Fruit fly (Drosophila melanogaster) whole organism, embryonic: Measurements from ENCODE around the gene Egfrap.

Experiments
- CG10267 ChIP-seq: fragments of 200-800 bp; sonication (Bioruptor generic); optimal IDR thresholded peaks from 2 replicates; lab custom pipeline; 2018; ENCODE audit warnings: missing biosample characterization, mild to moderate bottlenecking, missing genetic modification characterization, moderate library complexity
- CG10654 ChIP-seq: fragments of 200-800 bp; sonication (Bioruptor generic); optimal IDR thresholded peaks from 2 replicates; lab custom pipeline; 2016; ENCODE audit warnings: missing biosample characterization, missing genetic modification characterization
- CG10959 ChIP-seq: fragments of 200-800 bp; sonication (Bioruptor generic); IDR thresholded peaks from 2 replicates; pipeline ENCODE4 v1.3.6; 2022; ENCODE audit warnings: missing biosample characterization, missing genetic modification characterization
- CG12236 ChIP-seq: fragments of 200-800 bp; sonication (Bioruptor generic); optimal IDR thresholded peaks from 2 replicates; lab custom pipeline; 2016; ENCODE audit warnings: missing biosample characterization, missing genetic modification characterization
- CG13775 ChIP-seq: fragments of 200-800 bp; sonication (Bioruptor generic); optimal IDR thresholded peaks from 3 replicates; lab custom pipeline; 2017; ENCODE audit warnings: missing biosample characterization, mild to moderate bottlenecking, missing genetic modification characterization
- CG14667 ChIP-seq: fragments of 200-800 bp; sonication (Bioruptor generic); IDR thresholded peaks from 2 replicates; pipeline ENCODE4 v1.3.6; 2022; ENCODE audit warnings: missing biosample characterization, missing genetic modification characterization
- CG15011 ChIP-seq: fragments of 200-800 bp; sonication (Bioruptor generic); optimal IDR thresholded peaks from 3 replicates; lab custom pipeline; 2018; ENCODE audit warnings: missing biosample characterization, mild to moderate bottlenecking, missing genetic modification characterization
- CG17186 ChIP-seq: fragments of 200-800 bp; sonication (Bioruptor generic); optimal IDR thresholded peaks from 3 replicates; lab custom pipeline; 2017; ENCODE audit warnings: missing biosample characterization, missing genetic modification reagents, missing genetic modification characterization
- CG17328 ChIP-seq: fragments of 200-800 bp; sonication (Bioruptor generic); IDR thresholded peaks from 2 replicates; pipeline ENCODE4 v1.3.6; 2022; ENCODE audit warnings: missing biosample characterization, missing genetic modification characterization
- CG17912 ChIP-seq: fragments of 200-800 bp; sonication (Bioruptor generic); optimal IDR thresholded peaks from 2 replicates; lab custom pipeline; 2018; ENCODE audit warnings: missing biosample characterization, mild to moderate bottlenecking, missing genetic modification characterization
- CG18476 ChIP-seq: fragments of 200-800 bp; sonication (Bioruptor generic); optimal IDR thresholded peaks from 2 replicates; lab custom pipeline; 2016; ENCODE audit warnings: missing biosample characterization, mild to moderate bottlenecking, missing genetic modification characterization
- CG2678 ChIP-seq: fragments of 200-800 bp; sonication (Bioruptor generic); optimal IDR thresholded peaks from 3 replicates; lab custom pipeline; 2019; ENCODE audit warnings: missing biosample characterization, mild to moderate bottlenecking, missing genetic modification characterization, moderate library complexity
- CG32532 ChIP-seq: fragments of 200-800 bp; sonication (Bioruptor generic); IDR thresholded peaks from 2 replicates; pipeline ENCODE4 v1.3.6; 2022; ENCODE audit warnings: missing biosample characterization, missing genetic modification characterization
- CG32772 ChIP-seq: fragments of 200-800 bp; sonication (Bioruptor generic); IDR thresholded peaks from 2 replicates; pipeline ENCODE4 v1.3.6; 2022; ENCODE audit warnings: missing biosample characterization, missing genetic modification characterization
- CG34376 ChIP-seq: fragments of 200-800 bp; sonication (Bioruptor generic); optimal IDR thresholded peaks from 2 replicates; lab custom pipeline; 2018; ENCODE audit warnings: missing biosample characterization, mild to moderate bottlenecking, missing genetic modification characterization
- CG3838 ChIP-seq: fragments of 200-800 bp; sonication (Bioruptor generic); optimal IDR thresholded peaks from 3 replicates; lab custom pipeline; 2016; ENCODE audit warnings: missing biosample characterization, missing genetic modification characterization
- CG3847 ChIP-seq: fragments of 200-800 bp; sonication (Bioruptor generic); IDR thresholded peaks from 2 replicates; pipeline ENCODE4 v1.3.6; 2022; ENCODE audit warnings: missing biosample characterization, missing genetic modification characterization
- CG6175 ChIP-seq: fragments of 200-800 bp; sonication (Bioruptor generic); IDR thresholded peaks from 3 replicates; pipeline ENCODE4 v1.3.6; 2022; ENCODE audit warnings: missing biosample characterization, missing genetic modification characterization
- CG7271 ChIP-seq: fragments of 200-800 bp; sonication (Bioruptor generic); optimal IDR thresholded peaks from 2 replicates; lab custom pipeline; 2018; ENCODE audit warnings: missing biosample characterization, mild to moderate bottlenecking, missing genetic modification characterization, moderate library complexity
- CG7839 ChIP-seq: fragments of 200-800 bp; sonication (Bioruptor generic); optimal IDR thresholded peaks from 3 replicates; lab custom pipeline; 2018; ENCODE audit warnings: missing biosample characterization, mild to moderate bottlenecking, missing genetic modification characterization, moderate library complexity
- CG8944 ChIP-seq: fragments of 200-800 bp; sonication (Bioruptor generic); optimal IDR thresholded peaks from 3 replicates; lab custom pipeline; 2016; ENCODE audit warnings: missing biosample characterization, missing genetic modification characterization
- CTCF ChIP-seq: fragments of 200-800 bp; sonication (Bioruptor generic); optimal IDR thresholded peaks from 2 replicates; lab custom pipeline; 2017; ENCODE audit warnings: missing biosample characterization, mild to moderate bottlenecking, missing genetic modification characterization, moderate library complexity
- Gsc ChIP-seq: fragments of 200-800 bp; sonication (Bioruptor generic); IDR thresholded peaks from 2 replicates; pipeline ENCODE4 v1.3.6; 2022; ENCODE audit warnings: missing biosample characterization, missing genetic modification characterization
- Hr78 ChIP-seq, 2 experiments: fragments of 200-800 bp in 1 of 2; fragments of >200 bp in 1 of 2; sonication (Bioruptor generic) in 1 of 2; optimal IDR thresholded peaks; 2 replicates each; lab custom pipeline; 2017 to 2019; ENCODE audit warnings: missing biosample characterization in 2 of 2, missing genetic modification characterization in 2 of 2, mild to moderate bottlenecking in 1 of 2, moderate library complexity in 1 of 2
- Jarid2 ChIP-seq: fragments of 200-800 bp; sonication (Bioruptor generic); optimal IDR thresholded peaks from 3 replicates; lab custom pipeline; 2017; ENCODE audit warnings: mild to moderate bottlenecking, missing biosample characterization, missing genetic modification reagents, missing genetic modification characterization
- MESR4 ChIP-seq: fragments of 200-800 bp; sonication (Bioruptor generic); optimal IDR thresholded peaks from 2 replicates; lab custom pipeline; 2018; ENCODE audit warnings: missing biosample characterization, mild to moderate bottlenecking, missing genetic modification characterization, moderate library complexity
- Ptx1 ChIP-seq: fragments of 200-800 bp; sonication (Bioruptor generic); IDR thresholded peaks from 2 replicates; pipeline ENCODE4 v1.3.6; 2022; ENCODE audit warnings: missing biosample characterization, missing genetic modification characterization
- Sox102F ChIP-seq: fragments of 200-800 bp; sonication (Bioruptor generic); optimal IDR thresholded peaks from 2 replicates; lab custom pipeline; 2018; ENCODE audit warnings: missing biosample characterization, mild to moderate bottlenecking, missing genetic modification characterization, moderate library complexity
- Xrp1 ChIP-seq: fragments of 200-800 bp; sonication (Bioruptor generic); IDR thresholded peaks from 2 replicates; pipeline ENCODE4 v1.3.6; 2022; ENCODE audit warnings: missing biosample characterization, missing genetic modification characterization
- ab ChIP-seq: fragments of 200-800 bp; sonication (Bioruptor generic); optimal IDR thresholded peaks from 2 replicates; lab custom pipeline; 2016; ENCODE audit warnings: missing biosample characterization, missing genetic modification characterization
- bowl ChIP-seq: fragments of 200-800 bp; sonication (Bioruptor generic); IDR thresholded peaks from 2 replicates; pipeline ENCODE4 v1.3.6; 2022; ENCODE audit warnings: missing biosample characterization, missing genetic modification characterization
- cg ChIP-seq: fragments of 200-800 bp; sonication (Bioruptor generic); optimal IDR thresholded peaks from 3 replicates; lab custom pipeline; 2019; ENCODE audit warnings: missing biosample characterization, mild to moderate bottlenecking, missing genetic modification characterization, moderate library complexity
- dan ChIP-seq: fragments of 200-800 bp; sonication (Bioruptor generic); IDR thresholded peaks from 2 replicates; pipeline ENCODE4 v1.3.6; 2022; ENCODE audit warnings: missing biosample characterization, missing genetic modification characterization
- dimm ChIP-seq: fragments of 200-800 bp; sonication (Bioruptor generic); IDR thresholded peaks from 2 replicates; pipeline ENCODE4 v1.3.6; 2022; ENCODE audit warnings: missing biosample characterization, missing genetic modification characterization
- eve ChIP-seq, 2 experiments: fragments of >200 bp; optimal IDR thresholded peaks; 2 replicates each; lab custom pipeline; 2017; ENCODE audit warnings: missing biosample characterization in 2 of 2, missing genetic modification characterization in 2 of 2
- fd102C ChIP-seq: fragments of 200-800 bp; sonication (Bioruptor generic); optimal IDR thresholded peaks from 2 replicates; lab custom pipeline; 2018; ENCODE audit warnings: missing biosample characterization, mild to moderate bottlenecking, missing genetic modification characterization, moderate library complexity
- gt ChIP-seq: fragments of 200-800 bp; sonication (Bioruptor generic); IDR thresholded peaks from 2 replicates; pipeline ENCODE4 v1.3.6; 2022; ENCODE audit warnings: missing biosample characterization, missing genetic modification characterization
- insv ChIP-seq, 2 experiments: fragments of 200-800 bp; sonication (Bioruptor generic); optimal IDR thresholded peaks; 3 replicates each; lab custom pipeline; 2016 to 2018; ENCODE audit warnings: missing biosample characterization in 2 of 2, missing genetic modification characterization in 2 of 2
- inv ChIP-seq: fragments of 200-800 bp; sonication (Bioruptor generic); IDR thresholded peaks from 2 replicates; pipeline ENCODE4 v1.3.6; 2022; ENCODE audit warnings: missing biosample characterization, missing genetic modification characterization; ENCODE audit not compliant: partially characterized antibody
- jing ChIP-seq: fragments of 200-800 bp; sonication (Bioruptor generic); optimal IDR thresholded peaks from 2 replicates; lab custom pipeline; 2018; ENCODE audit warnings: missing biosample characterization, mild to moderate bottlenecking, missing genetic modification characterization
- lola ChIP-seq, 3 experiments: fragments of >200 bp in 2 of 3; fragments of 200-800 bp in 1 of 3; sonication (Bioruptor generic) in 1 of 3; optimal IDR thresholded peaks; 2 replicates each; lab custom pipeline; 2017 to 2019; ENCODE audit warnings: missing biosample characterization in 3 of 3, missing genetic modification characterization in 3 of 3, mild to moderate bottlenecking in 1 of 3, moderate library complexity in 1 of 3
- nau ChIP-seq: fragments of 200-800 bp; sonication (Bioruptor generic); optimal IDR thresholded peaks from 3 replicates; lab custom pipeline; 2017; ENCODE audit warnings: missing biosample characterization, mild to moderate bottlenecking, missing genetic modification characterization, missing genetic modification reagents
- nom ChIP-seq: fragments of 200-800 bp; sonication (Bioruptor generic); optimal IDR thresholded peaks from 2 replicates; lab custom pipeline; 2017; ENCODE audit warnings: missing biosample characterization, missing genetic modification characterization, mild to moderate bottlenecking, moderate library complexity, missing genetic modification reagents
- pita ChIP-seq: fragments of 200-800 bp; sonication (Bioruptor generic); optimal IDR thresholded peaks from 2 replicates; lab custom pipeline; 2017; ENCODE audit warnings: missing biosample characterization, mild to moderate bottlenecking, missing genetic modification characterization
- sens ChIP-seq: fragments of 200-800 bp; sonication (Bioruptor generic); peaks from one replicate; lab custom pipeline; 2016; ENCODE audit warnings: missing biosample characterization, missing genetic modification characterization
- so ChIP-seq: fragments of 200-800 bp; sonication (Bioruptor generic); IDR thresholded peaks from 3 replicates; pipeline ENCODE4 v1.3.6; 2022; ENCODE audit warnings: missing biosample characterization, missing genetic modification characterization
- tap ChIP-seq: fragments of 200-800 bp; optimal IDR thresholded peaks from 3 replicates; lab custom pipeline; 2019; ENCODE audit warnings: missing biosample characterization, mild to moderate bottlenecking, missing genetic modification characterization, moderate library complexity
- trem ChIP-seq: fragments of 200-800 bp; optimal IDR thresholded peaks from 3 replicates; lab custom pipeline; 2019; ENCODE audit warnings: missing biosample characterization, mild to moderate bottlenecking, missing genetic modification characterization, moderate library complexity
- wdn ChIP-seq: fragments of 200-800 bp; sonication (Bioruptor generic); IDR thresholded peaks from 2 replicates; pipeline ENCODE4 v1.3.6; 2022; ENCODE audit warnings: missing biosample characterization, missing genetic modification characterization
- wek ChIP-seq: fragments of 200-800 bp; sonication (Bioruptor generic); optimal IDR thresholded peaks from 3 replicates; lab custom pipeline; 2018; ENCODE audit warnings: missing biosample characterization, mild to moderate bottlenecking, missing genetic modification characterization, moderate library complexity
- zf30C ChIP-seq: fragments of 200-800 bp; sonication (Bioruptor generic); optimal IDR thresholded peaks from 3 replicates; lab custom pipeline; 2018; ENCODE audit warnings: missing biosample characterization, mild to moderate bottlenecking, missing genetic modification characterization
- zfh2 ChIP-seq: fragments of 200-800 bp; sonication (Bioruptor generic); optimal IDR thresholded peaks from 2 replicates; lab custom pipeline; 2016; ENCODE audit warnings: missing biosample characterization, missing genetic modification characterization

The Egfrap gene

dm6 chr3L:5952132-5952531 is 1.7 kb upstream of the Egfrap start (continued):
- TF ChIP-seq CG6175 (GFP tag; lab: Robert Waterston, UW), result no peak
- TF ChIP-seq so (GFP tag; lab: Robert Waterston, UW), result no peak
- peak; percentile 60 for TF ChIP-seq Sox102F
- TF ChIP-seq CG8944 (GFP tag; lab: Kevin White, UChicago), result no peak
- no peak for TF ChIP-seq jing (GFP tag; lab: Kevin White, UChicago)
- no peak for TF ChIP-seq CG34376
- TF ChIP-seq CG17912 (GFP tag; lab: Kevin White, UChicago), result no peak
- TF ChIP-seq Ptx1, result peak; percentile 19; the same call in 1 of the 2 replicates
- TF ChIP-seq fd102C (GFP tag; lab: Kevin White, UChicago), result no peak
- TF ChIP-seq sens (GFP tag; lab: Kevin White, UChicago), result peak; percentile 92
- no peak for TF ChIP-seq insv (GFP tag; optimal IDR thresholded peaks at IDR 0.05; lab: Kevin White, UChicago)
- peak; percentile 28 for TF ChIP-seq trem (tag; lab: Kevin White, UChicago)
- no peak for TF ChIP-seq inv (GFP tag; lab: Robert Waterston, UW)
- peak in 1 of 3 experiments; percentile 61 for TF ChIP-seq lola (GFP tag; optimal IDR thresholded peaks at IDR 0.05; lab: Kevin White, UChicago)
- no peak for TF ChIP-seq ab (GFP tag; lab: Kevin White, UChicago)
- TF ChIP-seq wdn (GFP tag; lab: Robert Waterston, UW), result no peak
- no peak for TF ChIP-seq CG13775 (GFP tag; lab: Kevin White, UChicago)
- no peak for TF ChIP-seq nau
- no peak for TF ChIP-seq zfh2
- no peak for TF ChIP-seq gt
- peak; percentile 49 for TF ChIP-seq CG2678 (tag; lab: Kevin White, UChicago)
- no peak for TF ChIP-seq MESR4 (GFP tag; lab: Kevin White, UChicago)
- no peak for TF ChIP-seq dan (GFP tag; lab: Robert Waterston, UW)
- no peak for TF ChIP-seq CG17328 (GFP tag; lab: Robert Waterston, UW)
- no peak for TF ChIP-seq nom (GFP tag; lab: Kevin White, UChicago)
- TF ChIP-seq CG7271 (tag; lab: Kevin White, UChicago), result peak; percentile 21
- TF ChIP-seq CG32532, result no peak
- no peak for TF ChIP-seq pita (GFP tag; lab: Kevin White, UChicago)
- TF ChIP-seq CG15011, result no peak
- no peak for TF ChIP-seq bowl (GFP tag; lab: Robert Waterston, UW)
- no peak for TF ChIP-seq CG3838 (GFP tag; lab: Kevin White, UChicago)
- TF ChIP-seq CG3847 (GFP tag; lab: Robert Waterston, UW), result no peak
- no peak for TF ChIP-seq Gsc (GFP tag; lab: Robert Waterston, UW)
- no peak for TF ChIP-seq CG17186 (GFP tag; lab: Kevin White, UChicago)
- TF ChIP-seq CG10267, result peak; percentile 31
- TF ChIP-seq cg (GFP tag; lab: Kevin White, UChicago), result peak; percentile 52
- peak; percentile 31 for TF ChIP-seq CG7839 (tag; lab: Kevin White, UChicago)
- no peak for TF ChIP-seq CG14667
- TF ChIP-seq CG10959 (GFP tag; lab: Robert Waterston, UW), result no peak
- no peak for TF ChIP-seq dimm
- TF ChIP-seq CG32772 (GFP tag; lab: Robert Waterston, UW), result no peak
- peak; percentile 70 for TF ChIP-seq Xrp1 (GFP tag; lab: Robert Waterston, UW)
- no peak for TF ChIP-seq Hr78 (GFP tag; optimal IDR thresholded peaks at IDR 0.05; lab: Kevin White, UChicago)
- no peak for TF ChIP-seq wek (GFP tag; lab: Kevin White, UChicago)
- peak; percentile 62 for TF ChIP-seq zf30C (GFP tag; lab: Kevin White, UChicago)
- no peak for TF ChIP-seq CG10654 (GFP tag; lab: Kevin White, UChicago)
- TF ChIP-seq CG18476 (GFP tag; lab: Kevin White, UChicago), result no peak
- TF ChIP-seq tap (tag; lab: Kevin White, UChicago), result peak; percentile 3
- peak in 1 of 2 experiments; percentile 8 for TF ChIP-seq eve (GFP tag; optimal IDR thresholded peaks at IDR 0.05; lab: Kevin White, UChicago)
- no peak for TF ChIP-seq CTCF (GFP tag; lab: Kevin White, UChicago)
- TF ChIP-seq Jarid2, result no peak
- TF ChIP-seq CG12236, result no peak
